Fruit fly (Drosophila melanogaster): Measurements from ENCODE around the gene CG42481.

dm6 chr3L:13284308-13284707 lies 14.5 kb downstream of the CG42481 start:
- TF ChIP-seq CG11723 (GFP tag; optimal IDR thresholded peaks at IDR 0.05) (no peak), wdn (GFP tag; IDR thresholded peaks at IDR 0.05) (no peak)
